Worm (Caenorhabditis elegans) whole organism, young adult: ENCODE data around the gene dos-3.
A peak's percentile ranks its signal among the peaks of the same experiment; 100 is the strongest.

Experiments
- B0336.3 ChIP-seq: fragments of 200-800 bp; sonication (Bioruptor generic); IDR thresholded peaks from 2 replicates; pipeline ENCODE4 v1.3.6; 2022; ENCODE audit warnings: missing genetic modification characterization, missing compliant biosample characterization
- D2030.7 ChIP-seq: fragments of 200-800 bp; sonication (Bioruptor generic); IDR thresholded peaks from 2 replicates; pipeline ENCODE4 v1.3.6; 2022; ENCODE audit warnings: missing genetic modification reagents, missing genetic modification characterization, missing compliant biosample characterization
- F33H1.4 ChIP-seq: fragments of 200-800 bp; sonication (Bioruptor generic); IDR thresholded peaks from 2 replicates; pipeline ENCODE4 v1.3.6; 2022; ENCODE audit warnings: missing genetic modification reagents, missing genetic modification characterization, missing compliant biosample characterization
- F37B4.10 ChIP-seq: fragments of 200-800 bp; sonication (Bioruptor generic); IDR thresholded peaks from 2 replicates; pipeline ENCODE4 v1.3.6; 2022; ENCODE audit warnings: missing genetic modification characterization, missing compliant biosample characterization
- F57C9.4 ChIP-seq: sonication (generic microtip); optimal IDR thresholded peaks from 2 replicates; lab custom pipeline; 2017; ENCODE audit warnings: mild to moderate bottlenecking, missing genetic modification characterization, missing compliant biosample characterization
- K11D2.4 ChIP-seq: fragments of 200-800 bp; sonication (Bioruptor generic); IDR thresholded peaks from 2 replicates; pipeline ENCODE4 v1.3.6; 2022; ENCODE audit warnings: missing genetic modification reagents, missing genetic modification characterization, missing compliant biosample characterization
- K12H6.12 ChIP-seq: fragments of 200-800 bp; sonication (Bioruptor generic); optimal IDR thresholded peaks from 2 replicates; lab custom pipeline; 2018; ENCODE audit warnings: mild to moderate bottlenecking, missing genetic modification characterization, missing compliant biosample characterization
- T26A5.8 ChIP-seq: sonication (generic microtip); optimal IDR thresholded peaks from 2 replicates; lab custom pipeline; 2016; ENCODE audit warnings: missing genetic modification characterization, missing compliant biosample characterization
- Y79H2A.3 ChIP-seq: fragments of 200-800 bp; sonication (Bioruptor generic); conservative IDR thresholded peaks from 2 replicates; pipeline ENCODE4 v1.3.6; 2022; ENCODE audit warnings: missing genetic modification reagents, missing genetic modification characterization, missing compliant biosample characterization
- Y95B8A.8 ChIP-seq: fragments of 200-800 bp; sonication (Bioruptor generic); IDR thresholded peaks from 2 replicates; pipeline ENCODE4 v1.3.6; 2022; ENCODE audit warnings: missing genetic modification reagents, missing genetic modification characterization, missing compliant biosample characterization
- ama-1 ChIP-seq, 3 experiments: fragments of 150-350 bp in 1 of 3; sonication (generic microtip) in 2 of 3; optimal IDR thresholded peaks; 2 replicates each; lab custom pipeline; 2014 to 2018; ENCODE audit warnings: missing biosample characterization in 2 of 3, missing genetic modification characterization in 2 of 3, missing genetic modification reagents in 2 of 3
- aptf-2 ChIP-seq: fragments of 200-800 bp; sonication (Bioruptor generic); conservative IDR thresholded peaks from 2 replicates; pipeline ENCODE4 v1.3.6; 2022; ENCODE audit warnings: missing genetic modification reagents, missing genetic modification characterization, missing compliant biosample characterization
- athp-1 ChIP-seq: sonication (generic microtip); optimal IDR thresholded peaks from 2 replicates; lab custom pipeline; 2017; ENCODE audit warnings: mild to moderate bottlenecking, missing genetic modification characterization, missing compliant biosample characterization
- attf-6 ChIP-seq: fragments of 200-800 bp; sonication (Bioruptor generic); IDR thresholded peaks from 2 replicates; pipeline ENCODE4 v1.3.6; 2022; ENCODE audit warnings: missing genetic modification reagents, missing genetic modification characterization, missing compliant biosample characterization
- cebp-1 ChIP-seq, 2 experiments: fragments of 200-800 bp in 1 of 2; sonication (Bioruptor generic) in 1 of 2; sonication (generic microtip) in 1 of 2; IDR thresholded peaks in 1 of 2; optimal IDR thresholded peaks in 1 of 2; 2 replicates each; pipeline versions ENCODE4 v1.3.6 to Lab custom; 2017 to 2022; ENCODE audit warnings: missing compliant biosample characterization in 2 of 2, missing genetic modification characterization in 2 of 2, mild to moderate bottlenecking in 1 of 2, missing genetic modification reagents in 1 of 2, moderate library complexity in 1 of 2
- ceh-100 ChIP-seq: fragments of 200-800 bp; sonication (Bioruptor generic); IDR thresholded peaks from 2 replicates; pipeline ENCODE4 v1.3.6; 2022; ENCODE audit warnings: missing genetic modification reagents, missing genetic modification characterization, missing compliant biosample characterization
- ceh-58 ChIP-seq: fragments of 200-800 bp; sonication (Bioruptor generic); IDR thresholded peaks from 2 replicates; pipeline ENCODE4 v1.3.6; 2022; ENCODE audit warnings: missing genetic modification characterization, missing compliant biosample characterization
- ceh-79 ChIP-seq: sonication (generic microtip); optimal IDR thresholded peaks from 2 replicates; lab custom pipeline; 2017; ENCODE audit warnings: mild to moderate bottlenecking, missing genetic modification characterization, missing compliant biosample characterization
- die-1 ChIP-seq: sonication (generic microtip); optimal IDR thresholded peaks from 2 replicates; lab custom pipeline; 2016; ENCODE audit warnings: missing genotype, mild to moderate bottlenecking, missing genetic modification characterization, missing compliant biosample characterization
- egl-18 ChIP-seq: fragments of 200-800 bp; sonication (Bioruptor generic); IDR thresholded peaks from 2 replicates; pipeline ENCODE4 v1.3.6; 2022; ENCODE audit warnings: missing genetic modification reagents, missing genetic modification characterization, missing compliant biosample characterization
- egrh-3 ChIP-seq: fragments of 200-800 bp; sonication (Bioruptor generic); IDR thresholded peaks from 2 replicates; pipeline ENCODE4 v1.3.6; 2022; ENCODE audit warnings: missing genetic modification reagents, missing genetic modification characterization, missing compliant biosample characterization
- hlh-12 ChIP-seq: sonication (generic microtip); optimal IDR thresholded peaks from 2 replicates; lab custom pipeline; 2016; ENCODE audit warnings: missing genetic modification characterization, missing compliant biosample characterization
- hmg-20 ChIP-seq: fragments of 200-800 bp; sonication (Bioruptor generic); IDR thresholded peaks from 2 replicates; pipeline ENCODE4 v1.3.6; 2022; ENCODE audit warnings: missing genetic modification reagents, missing genetic modification characterization, missing compliant biosample characterization
- hsf-1 ChIP-seq: fragments of 200-800 bp; sonication (Bioruptor generic); IDR thresholded peaks from 2 replicates; pipeline ENCODE4 v1.3.6; 2022; ENCODE audit warnings: missing genetic modification reagents, missing genetic modification characterization, missing compliant biosample characterization
- lag-1 ChIP-seq: fragments of 200-800 bp; sonication (Bioruptor generic); IDR thresholded peaks from 2 replicates; pipeline ENCODE4 v1.3.6; 2022; ENCODE audit warnings: missing genetic modification reagents, missing genetic modification characterization, missing compliant biosample characterization
- let-526 ChIP-seq: fragments of 200-800 bp; sonication (Bioruptor generic); IDR thresholded peaks from 2 replicates; pipeline ENCODE4 v1.3.6; 2022; ENCODE audit warnings: missing genetic modification reagents, missing genetic modification characterization, missing compliant biosample characterization
- lin-26 ChIP-seq: fragments of 200-800 bp; sonication (Bioruptor generic); IDR thresholded peaks from 2 replicates; pipeline ENCODE4 v1.3.6; 2022; ENCODE audit warnings: missing genetic modification reagents, missing genetic modification characterization, missing compliant biosample characterization
- lin-40 ChIP-seq: sonication (generic microtip); optimal IDR thresholded peaks from 2 replicates; lab custom pipeline; 2016; ENCODE audit warnings: missing genetic modification characterization, mild to moderate bottlenecking, missing compliant biosample characterization, missing genotype, missing genetic modification reagents
- lin-54 ChIP-seq: fragments of 200-800 bp; sonication (Bioruptor generic); optimal IDR thresholded peaks from 2 replicates; lab custom pipeline; 2018; ENCODE audit warnings: mild to moderate bottlenecking, missing genetic modification characterization, missing compliant biosample characterization
- lsl-1 ChIP-seq: fragments of 200-800 bp; sonication (Bioruptor generic); optimal IDR thresholded peaks from 2 replicates; lab custom pipeline; 2018; ENCODE audit warnings: mild to moderate bottlenecking, missing genetic modification characterization, moderate library complexity, missing compliant biosample characterization
- mcd-1 ChIP-seq: fragments of 200-800 bp; sonication (Bioruptor generic); IDR thresholded peaks from 2 replicates; pipeline ENCODE4 v1.3.6; 2022; ENCODE audit warnings: missing genetic modification reagents, missing genetic modification characterization, missing compliant biosample characterization
- nfya-1 ChIP-seq: sonication (generic microtip); optimal IDR thresholded peaks from 2 replicates; lab custom pipeline; 2017; ENCODE audit warnings: antibody characterized with exemption, missing compliant biosample characterization, missing genetic modification characterization, borderline replicate concordance; ENCODE audit not compliant: insufficient read depth
- nfya-2 ChIP-seq: fragments of 200-800 bp; sonication (Bioruptor generic); IDR thresholded peaks from 2 replicates; pipeline ENCODE4 v1.3.6; 2022; ENCODE audit warnings: missing genetic modification reagents, missing genetic modification characterization, missing compliant biosample characterization
- nfyb-1 ChIP-seq: fragments of 200-800 bp; sonication (Bioruptor generic); IDR thresholded peaks from 2 replicates; pipeline ENCODE4 v1.3.6; 2022; ENCODE audit warnings: missing genetic modification reagents, missing genetic modification characterization, missing compliant biosample characterization
- nhr-27 ChIP-seq: fragments of 200-800 bp; sonication (Bioruptor generic); optimal IDR thresholded peaks from 2 replicates; lab custom pipeline; 2018; ENCODE audit warnings: mild to moderate bottlenecking, missing genetic modification characterization, moderate library complexity, missing compliant biosample characterization
- rec-8 ChIP-seq, 2 experiments: sonication (generic microtip); optimal IDR thresholded peaks; 2 replicates each; lab custom pipeline; 2016; ENCODE audit warnings: mild to moderate bottlenecking in 2 of 2, missing genetic modification characterization in 2 of 2, missing genetic modification reagents in 2 of 2, missing genotype in 2 of 2, missing biosample characterization in 1 of 2, missing compliant biosample characterization in 1 of 2, moderate library complexity in 1 of 2
- repo-1 ChIP-seq: sonication (generic microtip); optimal IDR thresholded peaks from 2 replicates; lab custom pipeline; 2017; ENCODE audit warnings: mild to moderate bottlenecking, missing genetic modification characterization, missing compliant biosample characterization
- snpc-4 ChIP-seq, 5 experiments: fragments of 150-350 bp in 1 of 5; sonication (generic microtip) in 4 of 5; optimal IDR thresholded peaks; 2 replicates each; lab custom pipeline; 2014 to 2018; ENCODE audit warnings: missing genetic modification characterization in 5 of 5, missing biosample characterization in 3 of 5, antibody characterized with exemption in 2 of 5, mild to moderate bottlenecking in 2 of 5, missing compliant biosample characterization in 2 of 5, missing genotype in 2 of 5, moderate library complexity in 2 of 5, missing genetic modification reagents in 1 of 5
- somi-1 ChIP-seq: fragments of 200-800 bp; sonication (Bioruptor generic); optimal IDR thresholded peaks from 2 replicates; lab custom pipeline; 2018; ENCODE audit warnings: mild to moderate bottlenecking, missing genetic modification characterization, missing compliant biosample characterization
- tbp1 ChIP-seq: fragments of 200-800 bp; sonication (Bioruptor generic); optimal IDR thresholded peaks from 2 replicates; lab custom pipeline; 2018; ENCODE audit warnings: mild to moderate bottlenecking, missing genetic modification characterization, missing compliant biosample characterization
- tlf-1 ChIP-seq: fragments of 200-800 bp; sonication (Bioruptor generic); optimal IDR thresholded peaks from 2 replicates; lab custom pipeline; 2018; ENCODE audit warnings: mild to moderate bottlenecking, missing genetic modification characterization, missing compliant biosample characterization
- xnd-1 ChIP-seq: sonication (generic microtip); optimal IDR thresholded peaks from 2 replicates; lab custom pipeline; 2016; ENCODE audit warnings: missing genotype, missing genetic modification reagents, missing genetic modification characterization, missing compliant biosample characterization
- zfh-2 ChIP-seq: fragments of 200-800 bp; sonication (Bioruptor generic); conservative IDR thresholded peaks from 2 replicates; pipeline ENCODE4 v1.3.6; 2022; ENCODE audit warnings: missing genetic modification reagents, missing genetic modification characterization, missing compliant biosample characterization
- zim-3 ChIP-seq: sonication (generic microtip); optimal IDR thresholded peaks from 2 replicates; lab custom pipeline; 2017; ENCODE audit warnings: mild to moderate bottlenecking, missing genetic modification characterization, moderate library complexity, missing compliant biosample characterization
- ztf-28 ChIP-seq: fragments of 200-800 bp; sonication (Bioruptor generic); IDR thresholded peaks from 2 replicates; pipeline ENCODE4 v1.3.6; 2022; ENCODE audit warnings: missing genetic modification reagents, missing genetic modification characterization, missing compliant biosample characterization

dos-3 gene

ce11 chrIII:833711-834442, 5.5 kb downstream of the dos-3 start:
- TF ChIP-seq hsf-1 (GFP tag; lab: Robert Waterston, UW) (0 out of 2 replicates have a peak, but pooled peaks have one; percentile 37), K12H6.12 (tag; lab: Kevin White, UChicago) (peak; percentile 86), hmg-20 (GFP tag; lab: Robert Waterston, UW) (no peak; the same call in 1 of the 2 replicates), xnd-1 (no peak), lin-26 (GFP tag; lab: Robert Waterston, UW) (peak; percentile 60; the same call in 1 of the 2 replicates), mcd-1 (GFP tag; lab: Robert Waterston, UW) (peak; percentile 73), ztf-28 (GFP tag; lab: Robert Waterston, UW) (no peak), zfh-2 (peak; percentile 92), nhr-27 (peak; percentile 23), F33H1.4 (peak; percentile 39; the same call in 1 of the 2 replicates), hlh-12 (tag; lab: Kevin White, UChicago) (no peak), Y95B8A.8 (GFP tag; lab: Robert Waterston, UW) (no peak), aptf-2 (GFP tag; lab: Robert Waterston, UW) (no peak), F37B4.10 (GFP tag; lab: Robert Waterston, UW) (no peak), T26A5.8 (no peak), Y79H2A.3 (GFP tag; lab: Robert Waterston, UW) (0 out of 2 replicates have a peak, but pooled peaks have one; percentile 40), nfya-1 (tag; lab: Kevin White, UChicago) (no peak), nfyb-1 (GFP tag; lab: Robert Waterston, UW) (peak; percentile 84), rec-8 (tag; optimal IDR thresholded peaks at IDR 0.05; lab: Kevin White, UChicago) (no peak), K11D2.4 (peak; percentile 79), egrh-3 (GFP tag; lab: Robert Waterston, UW) (no peak), F57C9.4 (tag; lab: Kevin White, UChicago) (no peak), let-526 (peak; percentile 82; the same call in 1 of the 2 replicates), lin-40 (peak; percentile 89), lsl-1 (GFP tag; lab: Kevin White, UChicago) (no peak), repo-1 (tag; lab: Kevin White, UChicago) (no peak), tbp1 (GFP tag; lab: Kevin White, UChicago) (peak; percentile 53), die-1 (tag; lab: Kevin White, UChicago) (peak; percentile 35), B0336.3 (peak; percentile 61; the same call in 1 of the 2 replicates), lag-1 (GFP tag; lab: Robert Waterston, UW) (no peak), zim-3 (no peak), egl-18 (GFP tag; lab: Robert Waterston, UW) (no peak), athp-1 (tag; lab: Kevin White, UChicago) (no peak), nfya-2 (GFP tag; lab: Robert Waterston, UW) (no peak), somi-1 (GFP tag; lab: Kevin White, UChicago) (peak; percentile 68), ceh-79 (tag; lab: Kevin White, UChicago) (no peak), D2030.7 (no peak), snpc-4 (GFP tag; optimal IDR thresholded peaks at IDR 0.05; lab: Kevin White, UChicago) (no peak), snpc-4 (tag; optimal IDR thresholded peaks at IDR 0.05; lab: Kevin White, UChicago) (peak in 3 of 4 experiments; percentile 16 to 54 (median 53)), lin-54 (GFP tag; lab: Kevin White, UChicago) (peak; percentile 60), cebp-1 (GFP tag; IDR thresholded peaks at IDR 0.05; lab: Robert Waterston, UW) (peak; percentile 98), cebp-1 (tag; optimal IDR thresholded peaks at IDR 0.05; lab: Kevin White, UChicago) (peak; percentile 98), attf-6 (GFP tag; lab: Robert Waterston, UW) (no peak), ceh-100 (GFP tag; lab: Robert Waterston, UW) (peak; percentile 45; the same call in 1 of the 2 replicates), ceh-58 (GFP tag; lab: Robert Waterston, UW) (no peak), tlf-1 (GFP tag; lab: Kevin White, UChicago) (peak; percentile 87), ama-1 (optimal IDR thresholded peaks at IDR 0.05; lab: Kevin White, UChicago) (peak; percentile 89), ama-1 (GFP tag; optimal IDR thresholded peaks at IDR 0.05; lab: Kevin White, UChicago) (peak in 1 of 2 experiments; percentile 37)
